Fruit fly (Drosophila melanogaster) whole organism, embryonic: Measurements from ENCODE around the gene CG31436.

Experiments
- Bdp1 ChIP-seq: fragments of 200-800 bp; sonication (Bioruptor generic); optimal IDR thresholded peaks from 3 replicates; lab custom pipeline; 2016; ENCODE audit warnings: missing biosample characterization, missing genetic modification characterization
- CG10267 ChIP-seq: fragments of 200-800 bp; sonication (Bioruptor generic); optimal IDR thresholded peaks from 2 replicates; lab custom pipeline; 2018; ENCODE audit warnings: missing biosample characterization, mild to moderate bottlenecking, missing genetic modification characterization, moderate library complexity
- CG10979 ChIP-seq: fragments of 200-800 bp; sonication (Bioruptor generic); optimal IDR thresholded peaks from 2 replicates; lab custom pipeline; 2018; ENCODE audit warnings: missing biosample characterization, mild to moderate bottlenecking, missing genetic modification characterization, moderate library complexity
- CG11504 ChIP-seq: fragments of 200-800 bp; sonication (Bioruptor generic); optimal IDR thresholded peaks from 3 replicates; lab custom pipeline; 2019; ENCODE audit warnings: missing biosample characterization, mild to moderate bottlenecking, missing genetic modification characterization, moderate library complexity
- CG12236 ChIP-seq: fragments of 200-800 bp; sonication (Bioruptor generic); optimal IDR thresholded peaks from 2 replicates; lab custom pipeline; 2016; ENCODE audit warnings: missing biosample characterization, missing genetic modification characterization
- CG12769 ChIP-seq: fragments of 200-800 bp; sonication (Bioruptor generic); optimal IDR thresholded peaks from 2 replicates; lab custom pipeline; 2019; ENCODE audit warnings: missing biosample characterization, mild to moderate bottlenecking, missing genetic modification characterization, moderate library complexity
- CG12942 ChIP-seq: fragments of 200-800 bp; sonication (Bioruptor generic); optimal IDR thresholded peaks from 3 replicates; lab custom pipeline; 2016; ENCODE audit warnings: missing biosample characterization, missing genetic modification characterization
- CG14667 ChIP-seq: fragments of 200-800 bp; sonication (Bioruptor generic); IDR thresholded peaks from 2 replicates; pipeline ENCODE4 v1.3.6; 2022; ENCODE audit warnings: missing biosample characterization, missing genetic modification characterization
- CG14710 ChIP-seq: fragments of 200-800 bp; sonication (Bioruptor generic); optimal IDR thresholded peaks from 3 replicates; lab custom pipeline; 2019; ENCODE audit warnings: missing biosample characterization, mild to moderate bottlenecking, missing genetic modification characterization, moderate library complexity
- CG15514 ChIP-seq: fragments of 200-800 bp; sonication (Bioruptor generic); optimal IDR thresholded peaks from 3 replicates; lab custom pipeline; 2017; ENCODE audit warnings: missing biosample characterization, missing genetic modification characterization, mild to moderate bottlenecking, moderate library complexity, missing genetic modification reagents
- CG17186 ChIP-seq: fragments of 200-800 bp; sonication (Bioruptor generic); optimal IDR thresholded peaks from 3 replicates; lab custom pipeline; 2017; ENCODE audit warnings: missing biosample characterization, missing genetic modification reagents, missing genetic modification characterization
- CG17802 ChIP-seq: fragments of 200-800 bp; sonication (Bioruptor generic); optimal IDR thresholded peaks from 2 replicates; lab custom pipeline; 2018; ENCODE audit warnings: missing biosample characterization, mild to moderate bottlenecking, missing genetic modification characterization, moderate library complexity
- CG17912 ChIP-seq: fragments of 200-800 bp; sonication (Bioruptor generic); optimal IDR thresholded peaks from 2 replicates; lab custom pipeline; 2018; ENCODE audit warnings: missing biosample characterization, mild to moderate bottlenecking, missing genetic modification characterization
- CG1832 ChIP-seq: fragments of 200-800 bp; sonication (Bioruptor generic); optimal IDR thresholded peaks from 2 replicates; lab custom pipeline; 2017; ENCODE audit warnings: missing biosample characterization, mild to moderate bottlenecking, missing genetic modification characterization, inconsistent platforms
- CG2678 ChIP-seq: fragments of 200-800 bp; sonication (Bioruptor generic); optimal IDR thresholded peaks from 3 replicates; lab custom pipeline; 2019; ENCODE audit warnings: missing biosample characterization, mild to moderate bottlenecking, missing genetic modification characterization, moderate library complexity
- CG30403 ChIP-seq: fragments of 200-800 bp; sonication (Bioruptor generic); optimal IDR thresholded peaks from 3 replicates; lab custom pipeline; 2016; ENCODE audit warnings: missing biosample characterization, missing genetic modification characterization
- CG3065 ChIP-seq: fragments of 200-800 bp; sonication (Bioruptor generic); optimal IDR thresholded peaks from 2 replicates; lab custom pipeline; 2016; ENCODE audit warnings: missing biosample characterization, missing genetic modification characterization
- CG33213 ChIP-seq: fragments of 200-800 bp; sonication (Bioruptor generic); optimal IDR thresholded peaks from 3 replicates; lab custom pipeline; 2016; ENCODE audit warnings: missing biosample characterization, missing genetic modification characterization
- CG34376 ChIP-seq: fragments of 200-800 bp; sonication (Bioruptor generic); optimal IDR thresholded peaks from 2 replicates; lab custom pipeline; 2018; ENCODE audit warnings: missing biosample characterization, mild to moderate bottlenecking, missing genetic modification characterization
- CG4617 ChIP-seq: fragments of 200-800 bp; sonication (Bioruptor generic); optimal IDR thresholded peaks from 3 replicates; lab custom pipeline; 2016; ENCODE audit warnings: missing biosample characterization, missing genetic modification characterization, borderline replicate concordance
- CG5180 ChIP-seq: fragments of 200-800 bp; sonication (Bioruptor generic); optimal IDR thresholded peaks from 3 replicates; lab custom pipeline; 2017; ENCODE audit warnings: missing biosample characterization, missing genetic modification characterization, mild to moderate bottlenecking, moderate library complexity, missing genetic modification reagents
- CG8478 ChIP-seq: fragments of >200 bp; optimal IDR thresholded peaks from 2 replicates; lab custom pipeline; 2018
- Camta ChIP-seq: fragments of 200-800 bp; sonication (Bioruptor generic); optimal IDR thresholded peaks from 2 replicates; lab custom pipeline; 2016; ENCODE audit warnings: missing biosample characterization, missing genetic modification characterization
- Dp ChIP-seq: fragments of 200-800 bp; sonication (Bioruptor generic); optimal IDR thresholded peaks from 2 replicates; lab custom pipeline; 2018; ENCODE audit warnings: missing biosample characterization, mild to moderate bottlenecking, missing genetic modification characterization, moderate library complexity
- H2.0 ChIP-seq: fragments of 200-800 bp; sonication (Bioruptor generic); IDR thresholded peaks from 2 replicates; pipeline ENCODE4 v1.3.6; 2022; ENCODE audit warnings: missing biosample characterization, missing genetic modification characterization
- HmgD ChIP-seq: fragments of 200-800 bp; sonication (Bioruptor generic); optimal IDR thresholded peaks from 3 replicates; lab custom pipeline; 2016; ENCODE audit warnings: missing biosample characterization, missing genetic modification characterization
- Lpt ChIP-seq: fragments of >200 bp; optimal IDR thresholded peaks from 2 replicates; lab custom pipeline; 2018; ENCODE audit warnings: missing biosample characterization, missing genetic modification characterization
- Mad ChIP-seq: fragments of 200-800 bp; sonication (Bioruptor generic); optimal IDR thresholded peaks from 2 replicates; lab custom pipeline; 2016; ENCODE audit warnings: missing biosample characterization, missing genetic modification characterization
- Mes4 ChIP-seq: fragments of 200-800 bp; sonication (Bioruptor generic); optimal IDR thresholded peaks from 2 replicates; lab custom pipeline; 2016; ENCODE audit warnings: missing biosample characterization, missing genetic modification characterization
- Nf-YB ChIP-seq: fragments of 200-800 bp; sonication (Bioruptor generic); optimal IDR thresholded peaks from 3 replicates; lab custom pipeline; 2019; ENCODE audit warnings: missing biosample characterization, mild to moderate bottlenecking, missing genetic modification characterization, moderate library complexity
- Trl ChIP-seq, 3 experiments: fragments of >200 bp in 2 of 3; fragments of 200-800 bp in 1 of 3; sonication (Bioruptor generic) in 1 of 3; optimal IDR thresholded peaks; 2 replicates in 1 of 3; 3 replicates in 2 of 3; lab custom pipeline; 2016 to 2017; ENCODE audit warnings: missing biosample characterization in 1 of 3, missing genetic modification characterization in 1 of 3
- abd-A ChIP-seq: fragments of 200-800 bp; sonication (Bioruptor generic); optimal IDR thresholded peaks from 3 replicates; lab custom pipeline; 2019; ENCODE audit warnings: missing biosample characterization, mild to moderate bottlenecking, missing genetic modification characterization, moderate library complexity
- br ChIP-seq: fragments of >200 bp; optimal IDR thresholded peaks from 2 replicates; lab custom pipeline; 2017
- danr ChIP-seq: fragments of 200-800 bp; sonication (Bioruptor generic); IDR thresholded peaks from 2 replicates; pipeline ENCODE4 v1.3.6; 2022; ENCODE audit warnings: missing biosample characterization, missing genetic modification characterization
- eve ChIP-seq, 2 experiments: fragments of >200 bp; optimal IDR thresholded peaks; 2 replicates each; lab custom pipeline; 2017; ENCODE audit warnings: missing biosample characterization in 2 of 2, missing genetic modification characterization in 2 of 2
- gcm2 ChIP-seq: fragments of 200-800 bp; sonication (Bioruptor generic); optimal IDR thresholded peaks from 2 replicates; lab custom pipeline; 2016; ENCODE audit warnings: missing biosample characterization, missing genetic modification characterization
- insv ChIP-seq, 2 experiments: fragments of 200-800 bp; sonication (Bioruptor generic); optimal IDR thresholded peaks; 3 replicates each; lab custom pipeline; 2016 to 2018; ENCODE audit warnings: missing biosample characterization in 2 of 2, missing genetic modification characterization in 2 of 2
- jigr1 ChIP-seq: fragments of 200-800 bp; sonication (Bioruptor generic); IDR thresholded peaks from 3 replicates; pipeline ENCODE4 v1.3.6; 2022; ENCODE audit warnings: missing biosample characterization, missing genetic modification characterization
- kah ChIP-seq: fragments of 200-800 bp; sonication (Bioruptor generic); optimal IDR thresholded peaks from 2 replicates; lab custom pipeline; 2018; ENCODE audit warnings: missing biosample characterization, mild to moderate bottlenecking, missing genetic modification characterization
- kni ChIP-seq: fragments of 200-800 bp; sonication (Bioruptor generic); optimal IDR thresholded peaks from 3 replicates; lab custom pipeline; 2017; ENCODE audit warnings: mild to moderate bottlenecking, missing biosample characterization, missing genetic modification reagents, missing genetic modification characterization
- lbe ChIP-seq: fragments of 200-800 bp; sonication (Bioruptor generic); optimal IDR thresholded peaks from 2 replicates; lab custom pipeline; 2016; ENCODE audit warnings: missing biosample characterization, mild to moderate bottlenecking, missing genetic modification characterization
- pan ChIP-seq, 4 experiments: fragments of >200 bp in 3 of 4; fragments of 200-800 bp in 1 of 4; sonication (Bioruptor generic) in 1 of 4; optimal IDR thresholded peaks in 3 of 4; IDR thresholded peaks in 1 of 4; 2 replicates each; pipeline versions ENCODE4 v1.3.6 to Lab custom; 2017 to 2022; ENCODE audit warnings: missing biosample characterization in 2 of 4, missing genetic modification characterization in 2 of 4, mixed read lengths in 1 of 4
- ro ChIP-seq: fragments of 200-800 bp; sonication (Bioruptor generic); IDR thresholded peaks from 2 replicates; pipeline ENCODE4 v1.3.6; 2022; ENCODE audit warnings: missing biosample characterization, missing genetic modification characterization
- sc ChIP-seq, 3 experiments: fragments of >200 bp in 2 of 3; fragments of 200-800 bp in 1 of 3; sonication (Bioruptor generic) in 1 of 3; optimal IDR thresholded peaks; 2 replicates in 2 of 3; 3 replicates in 1 of 3; lab custom pipeline; 2017; ENCODE audit warnings: mild to moderate bottlenecking in 1 of 3, missing biosample characterization in 1 of 3, missing genetic modification characterization in 1 of 3, missing genetic modification reagents in 1 of 3
- sna ChIP-seq: fragments of 200-800 bp; sonication (Bioruptor generic); IDR thresholded peaks from 2 replicates; pipeline ENCODE4 v1.3.6; 2022; ENCODE audit warnings: missing biosample characterization, missing genetic modification characterization; ENCODE audit not compliant: partially characterized antibody
- so ChIP-seq: fragments of 200-800 bp; sonication (Bioruptor generic); IDR thresholded peaks from 3 replicates; pipeline ENCODE4 v1.3.6; 2022; ENCODE audit warnings: missing biosample characterization, missing genetic modification characterization
- ssp ChIP-seq: fragments of 200-800 bp; sonication (Bioruptor generic); IDR thresholded peaks from 2 replicates; pipeline ENCODE4 v1.3.6; 2022; ENCODE audit warnings: missing biosample characterization, missing genetic modification characterization
- stc ChIP-seq: fragments of 200-800 bp; sonication (Bioruptor generic); IDR thresholded peaks from 2 replicates; pipeline ENCODE4 v1.3.6; 2022; ENCODE audit warnings: missing biosample characterization, missing genetic modification characterization
- zen2 ChIP-seq: fragments of 200-800 bp; sonication (Bioruptor generic); IDR thresholded peaks from 3 replicates; pipeline ENCODE4 v1.3.6; 2022; ENCODE audit warnings: missing biosample characterization, missing genetic modification characterization; ENCODE audit not compliant: partially characterized antibody

The CG31436 gene

dm6 chr3R:25295320-25296020, 8.5 kb upstream of the CG31436 start, which contains the start of gene CG31102 (continued):
- TF ChIP-seq danr (GFP tag; lab: Robert Waterston, UW) (no peak), CG14710 (tag; lab: Kevin White, UChicago) (no peak), eve (GFP tag; optimal IDR thresholded peaks at IDR 0.05; lab: Kevin White, UChicago) (no peak), Bdp1 (no peak), stc (GFP tag; lab: Robert Waterston, UW) (no peak), kni (GFP tag; lab: Kevin White, UChicago) (no peak), ssp (GFP tag; lab: Robert Waterston, UW) (no peak), HmgD (GFP tag; lab: Kevin White, UChicago) (no peak), insv (GFP tag; optimal IDR thresholded peaks at IDR 0.05; lab: Kevin White, UChicago) (no peak), CG10979 (tag; lab: Kevin White, UChicago) (no peak), CG2678 (tag; lab: Kevin White, UChicago) (no peak), Trl (optimal IDR thresholded peaks at IDR 0.05; lab: Kevin White, UChicago) (no peak), Trl (GFP tag; optimal IDR thresholded peaks at IDR 0.05; lab: Kevin White, UChicago) (no peak), CG17912 (GFP tag; lab: Kevin White, UChicago) (no peak), sc (optimal IDR thresholded peaks at IDR 0.05; lab: Kevin White, UChicago) (no peak), sc (GFP tag; optimal IDR thresholded peaks at IDR 0.05; lab: Kevin White, UChicago) (no peak), CG17802 (tag; lab: Kevin White, UChicago) (no peak), CG3065 (GFP tag; lab: Kevin White, UChicago) (no peak), Mad (GFP tag; lab: Kevin White, UChicago) (no peak), Mes4 (GFP tag; lab: Kevin White, UChicago) (no peak), CG14667 (GFP tag; lab: Robert Waterston, UW) (no peak), kah (GFP tag; lab: Kevin White, UChicago) (no peak), CG33213 (no peak), CG5180 (no peak), abd-A (tag; lab: Kevin White, UChicago) (no peak), H2.0 (GFP tag; lab: Robert Waterston, UW) (no peak), lbe (GFP tag; lab: Kevin White, UChicago) (peak; percentile 24), CG17186 (GFP tag; lab: Kevin White, UChicago) (no peak), CG15514 (GFP tag; lab: Kevin White, UChicago) (no peak), CG12769 (peak; percentile 80), br (no peak), CG30403 (GFP tag; lab: Kevin White, UChicago) (no peak), so (GFP tag; lab: Robert Waterston, UW) (no peak), CG12942 (no peak), CG34376 (GFP tag; lab: Kevin White, UChicago) (peak; percentile 11), Lpt (GFP tag; lab: Kevin White, UChicago) (no peak), jigr1 (no peak), Dp (GFP tag; lab: Kevin White, UChicago) (no peak), CG8478 (lab: Kevin White, UChicago) (no peak), CG10267 (tag; lab: Kevin White, UChicago) (no peak), Nf-YB (GFP tag; lab: Kevin White, UChicago) (no peak), gcm2 (no peak), CG1832 (GFP tag; lab: Kevin White, UChicago) (no peak), CG4617 (GFP tag; lab: Kevin White, UChicago) (no peak), ro (no peak), zen2 (GFP tag; lab: Robert Waterston, UW) (0 out of 3 replicates have a peak, but pooled peaks have one; percentile 39), pan (optimal IDR thresholded peaks at IDR 0.05; lab: Kevin White, UChicago) (no peak), pan (GFP tag; optimal IDR thresholded peaks at IDR 0.05 in 1 of 2, IDR thresholded peaks at IDR 0.05 in 1 of 2) (no peak), Camta (no peak), sna (no peak), CG12236 (GFP tag; lab: Kevin White, UChicago) (no peak), CG11504 (tag; lab: Kevin White, UChicago) (no peak)
